Fruit fly (Drosophila melanogaster): ENCODE data around the gene CG15432.

dm6 chr2L:4448582-4449016, 6.5 kb downstream of the CG15432 start, which contains the start of gene MFS18:
- peak; percentile 81 to 96 for TF ChIP-seq salr (GFP tag; optimal IDR thresholded peaks at IDR 0.05)
- peak; percentile 99 for TF ChIP-seq eg (GFP tag; IDR thresholded peaks at IDR 0.05)
- TF ChIP-seq topi (GFP tag; optimal IDR thresholded peaks at IDR 0.05) = peak; percentile 95
- TF ChIP-seq CG6808 (GFP tag; optimal IDR thresholded peaks at IDR 0.05) = peak; percentile 95
- peak; percentile 85 for TF ChIP-seq CG1621 (tag; optimal IDR thresholded peaks at IDR 0.05)
- TF ChIP-seq CG8119 (GFP tag; IDR thresholded peaks at IDR 0.05) = peak; percentile 99
- peak; percentile 86 for TF ChIP-seq dsx (GFP tag; optimal IDR thresholded peaks at IDR 0.05; ENCODE audit: poor library complexity, severe bottlenecking)
- TF ChIP-seq net (GFP tag; optimal IDR thresholded peaks at IDR 0.05) = peak; percentile 97
- peak; percentile 84 for TF ChIP-seq fd59A (GFP tag; optimal IDR thresholded peaks at IDR 0.05)
- peak; percentile 96 for TF ChIP-seq Hr4 (GFP tag; optimal IDR thresholded peaks at IDR 0.05)
- TF ChIP-seq Met (GFP tag; optimal IDR thresholded peaks at IDR 0.05) = peak; percentile 95
- TF ChIP-seq CG3919 (GFP tag; optimal IDR thresholded peaks at IDR 0.05) = peak; percentile 97
- peak; percentile 95 for TF ChIP-seq Smox (GFP tag; optimal IDR thresholded peaks at IDR 0.05)

Data from whole organism, prepupa.